Fruit fly (Drosophila melanogaster) whole organism, embryonic: Measurements from ENCODE around the gene CG17819.

Experiments used
- CG10147 ChIP-seq: fragments of 200-800 bp; sonication (Bioruptor generic); optimal IDR thresholded peaks from 2 replicates; lab custom pipeline; 2019; ENCODE audit warnings: missing biosample characterization, mild to moderate bottlenecking, missing genetic modification characterization, moderate library complexity
- CG10959 ChIP-seq: fragments of 200-800 bp; sonication (Bioruptor generic); IDR thresholded peaks from 2 replicates; pipeline ENCODE4 v1.3.6; 2022; ENCODE audit warnings: missing biosample characterization, missing genetic modification characterization
- CG10979 ChIP-seq: fragments of 200-800 bp; sonication (Bioruptor generic); optimal IDR thresholded peaks from 2 replicates; lab custom pipeline; 2018; ENCODE audit warnings: missing biosample characterization, mild to moderate bottlenecking, missing genetic modification characterization, moderate library complexity
- CG12104 ChIP-seq: fragments of 200-800 bp; sonication (Bioruptor generic); optimal IDR thresholded peaks from 3 replicates; lab custom pipeline; 2016; ENCODE audit warnings: missing biosample characterization, missing genetic modification characterization
- CG12769 ChIP-seq: fragments of 200-800 bp; sonication (Bioruptor generic); optimal IDR thresholded peaks from 2 replicates; lab custom pipeline; 2019; ENCODE audit warnings: missing biosample characterization, mild to moderate bottlenecking, missing genetic modification characterization, moderate library complexity
- CG14965 ChIP-seq: fragments of 200-800 bp; sonication (Bioruptor generic); optimal IDR thresholded peaks from 2 replicates; lab custom pipeline; 2016; ENCODE audit warnings: missing biosample characterization, missing genetic modification characterization, borderline replicate concordance
- CG15269 ChIP-seq: fragments of 200-800 bp; sonication (Bioruptor generic); optimal IDR thresholded peaks from 2 replicates; lab custom pipeline; 2018; ENCODE audit warnings: missing biosample characterization, mild to moderate bottlenecking, missing genetic modification characterization, moderate library complexity
- CG15479 ChIP-seq: fragments of 200-800 bp; sonication (Bioruptor generic); optimal IDR thresholded peaks from 3 replicates; lab custom pipeline; 2019; ENCODE audit warnings: missing biosample characterization, mild to moderate bottlenecking, missing genetic modification characterization, moderate library complexity
- CG18011 ChIP-seq: fragments of 200-800 bp; sonication (Bioruptor generic); optimal IDR thresholded peaks from 2 replicates; lab custom pipeline; 2017; ENCODE audit warnings: missing biosample characterization, missing genetic modification characterization, mild to moderate bottlenecking, moderate library complexity, missing genotype
- CG2129 ChIP-seq: fragments of 200-800 bp; sonication (Bioruptor generic); IDR thresholded peaks from 2 replicates; pipeline ENCODE4 v1.3.6; 2022; ENCODE audit warnings: missing biosample characterization, missing genetic modification characterization; ENCODE audit not compliant: partially characterized antibody
- CG32772 ChIP-seq: fragments of 200-800 bp; sonication (Bioruptor generic); IDR thresholded peaks from 2 replicates; pipeline ENCODE4 v1.3.6; 2022; ENCODE audit warnings: missing biosample characterization, missing genetic modification characterization
- CG7556 ChIP-seq: fragments of 200-800 bp; sonication (Bioruptor generic); optimal IDR thresholded peaks from 2 replicates; lab custom pipeline; 2017; ENCODE audit warnings: missing biosample characterization, mild to moderate bottlenecking, missing genetic modification characterization
- CG7839 ChIP-seq: fragments of 200-800 bp; sonication (Bioruptor generic); optimal IDR thresholded peaks from 3 replicates; lab custom pipeline; 2018; ENCODE audit warnings: missing biosample characterization, mild to moderate bottlenecking, missing genetic modification characterization, moderate library complexity
- CG9727 ChIP-seq: fragments of 200-800 bp; sonication (Bioruptor generic); optimal IDR thresholded peaks from 3 replicates; lab custom pipeline; 2017; ENCODE audit warnings: missing biosample characterization, mild to moderate bottlenecking, missing genetic modification characterization
- CoRest ChIP-seq: fragments of 200-800 bp; sonication (Bioruptor generic); optimal IDR thresholded peaks from 3 replicates; lab custom pipeline; 2018; ENCODE audit warnings: missing biosample characterization, mild to moderate bottlenecking, missing genetic modification characterization, moderate library complexity
- D19B ChIP-seq: fragments of 200-800 bp; sonication (Bioruptor generic); optimal IDR thresholded peaks from 2 replicates; lab custom pipeline; 2017; ENCODE audit warnings: missing biosample characterization, mild to moderate bottlenecking, missing genetic modification characterization
- Ets65A ChIP-seq: fragments of 200-800 bp; sonication (Bioruptor generic); peaks from one replicate; lab custom pipeline; 2016; ENCODE audit warnings: missing biosample characterization, missing genetic modification characterization
- HLH4C ChIP-seq: fragments of 200-800 bp; sonication (Bioruptor generic); IDR thresholded peaks from 3 replicates; pipeline ENCODE4 v1.3.6; 2022; ENCODE audit warnings: missing biosample characterization, missing genetic modification characterization; ENCODE audit not compliant: partially characterized antibody
- Hr39 ChIP-seq: fragments of >200 bp; optimal IDR thresholded peaks from 2 replicates; lab custom pipeline; 2017
- Lhr ChIP-seq: fragments of 200-800 bp; sonication (Bioruptor generic); optimal IDR thresholded peaks from 3 replicates; lab custom pipeline; 2017; ENCODE audit warnings: mild to moderate bottlenecking, missing biosample characterization, missing genetic modification reagents, missing genetic modification characterization
- Med ChIP-seq: fragments of 200-800 bp; sonication (Bioruptor generic); peaks from one replicate; lab custom pipeline; 2016; ENCODE audit warnings: missing biosample characterization, missing genetic modification characterization, mild to moderate bottlenecking, inconsistent platforms, moderate library complexity
- Ptx1 ChIP-seq: fragments of 200-800 bp; sonication (Bioruptor generic); IDR thresholded peaks from 2 replicates; pipeline ENCODE4 v1.3.6; 2022; ENCODE audit warnings: missing biosample characterization, missing genetic modification characterization
- Sin3A ChIP-seq: fragments of >200 bp; optimal IDR thresholded peaks from 2 replicates; lab custom pipeline; 2018
- Xbp1 ChIP-seq: fragments of 200-800 bp; sonication (Bioruptor generic); optimal IDR thresholded peaks from 3 replicates; lab custom pipeline; 2016; ENCODE audit warnings: missing biosample characterization, mild to moderate bottlenecking, missing genetic modification characterization
- Xrp1 ChIP-seq: fragments of 200-800 bp; sonication (Bioruptor generic); IDR thresholded peaks from 2 replicates; pipeline ENCODE4 v1.3.6; 2022; ENCODE audit warnings: missing biosample characterization, missing genetic modification characterization
- bcd ChIP-seq: fragments of 200-800 bp; sonication (Bioruptor generic); optimal IDR thresholded peaks from 2 replicates; lab custom pipeline; 2017; ENCODE audit warnings: missing biosample characterization, mild to moderate bottlenecking, missing genetic modification characterization
- crol ChIP-seq: fragments of 200-800 bp; sonication (Bioruptor generic); IDR thresholded peaks from 2 replicates; pipeline ENCODE4 v1.3.6; 2022; ENCODE audit warnings: missing biosample characterization, missing genetic modification characterization
- dmrt11E ChIP-seq: fragments of 200-800 bp; sonication (Bioruptor generic); optimal IDR thresholded peaks from 3 replicates; lab custom pipeline; 2018; ENCODE audit warnings: missing biosample characterization, mild to moderate bottlenecking, missing genetic modification characterization, moderate library complexity
- esg ChIP-seq: fragments of 200-800 bp; sonication (Bioruptor generic); conservative IDR thresholded peaks from 2 replicates; pipeline ENCODE4 v1.3.6; 2022; ENCODE audit warnings: missing biosample characterization, missing genetic modification characterization
- gem ChIP-seq: fragments of 200-800 bp; sonication (Bioruptor generic); optimal IDR thresholded peaks from 2 replicates; lab custom pipeline; 2019; ENCODE audit warnings: missing biosample characterization, mild to moderate bottlenecking, missing genetic modification characterization, moderate library complexity
- gsb-n ChIP-seq: fragments of 200-800 bp; sonication (Bioruptor generic); optimal IDR thresholded peaks from 3 replicates; lab custom pipeline; 2018; ENCODE audit warnings: missing biosample characterization, mild to moderate bottlenecking, missing genetic modification characterization
- klu ChIP-seq: fragments of 200-800 bp; sonication (Bioruptor generic); IDR thresholded peaks from 2 replicates; pipeline ENCODE4 v1.3.6; 2022; ENCODE audit warnings: missing biosample characterization, missing genetic modification characterization
- lab ChIP-seq: fragments of 200-800 bp; sonication (Bioruptor generic); optimal IDR thresholded peaks from 3 replicates; lab custom pipeline; 2017; ENCODE audit warnings: missing biosample characterization, missing genetic modification characterization, mild to moderate bottlenecking, moderate library complexity, missing genetic modification reagents
- mld ChIP-seq: fragments of 200-800 bp; sonication (Bioruptor generic); IDR thresholded peaks from 3 replicates; pipeline ENCODE4 v1.3.6; 2022; ENCODE audit warnings: missing biosample characterization, missing genetic modification characterization; ENCODE audit not compliant: partially characterized antibody
- nerfin-1 ChIP-seq: fragments of 200-800 bp; sonication (Bioruptor generic); optimal IDR thresholded peaks from 3 replicates; lab custom pipeline; 2019; ENCODE audit warnings: missing biosample characterization, mild to moderate bottlenecking, missing genetic modification characterization, moderate library complexity
- nom ChIP-seq: fragments of 200-800 bp; sonication (Bioruptor generic); optimal IDR thresholded peaks from 2 replicates; lab custom pipeline; 2017; ENCODE audit warnings: missing biosample characterization, missing genetic modification characterization, mild to moderate bottlenecking, moderate library complexity, missing genetic modification reagents
- phol ChIP-seq: fragments of 200-800 bp; sonication (Bioruptor generic); optimal IDR thresholded peaks from 3 replicates; lab custom pipeline; 2018; ENCODE audit warnings: missing biosample characterization, mild to moderate bottlenecking, missing genetic modification characterization, moderate library complexity
- row ChIP-seq: fragments of 200-800 bp; sonication (Bioruptor generic); IDR thresholded peaks from 3 replicates; pipeline ENCODE4 v1.3.6; 2022; ENCODE audit warnings: missing biosample characterization, missing genetic modification characterization
- salm ChIP-seq: fragments of 200-800 bp; sonication (Bioruptor generic); optimal IDR thresholded peaks from 2 replicates; lab custom pipeline; 2018; ENCODE audit warnings: missing biosample characterization, mild to moderate bottlenecking, missing genetic modification characterization
- sens ChIP-seq: fragments of 200-800 bp; sonication (Bioruptor generic); peaks from one replicate; lab custom pipeline; 2016; ENCODE audit warnings: missing biosample characterization, missing genetic modification characterization
- sqz ChIP-seq: fragments of 200-800 bp; sonication (Bioruptor generic); optimal IDR thresholded peaks from 3 replicates; lab custom pipeline; 2018; ENCODE audit warnings: missing biosample characterization, mild to moderate bottlenecking, missing genetic modification characterization
- ssp ChIP-seq: fragments of 200-800 bp; sonication (Bioruptor generic); IDR thresholded peaks from 2 replicates; pipeline ENCODE4 v1.3.6; 2022; ENCODE audit warnings: missing biosample characterization, missing genetic modification characterization
- tio ChIP-seq: fragments of 200-800 bp; sonication (Bioruptor generic); optimal IDR thresholded peaks from 2 replicates; lab custom pipeline; 2017; ENCODE audit warnings: missing biosample characterization, missing genetic modification characterization, inconsistent platforms
- vvl ChIP-seq: fragments of 200-800 bp; sonication (Bioruptor generic); IDR thresholded peaks from 2 replicates; pipeline ENCODE4 v1.3.6; 2022; ENCODE audit warnings: missing biosample characterization, missing genetic modification characterization

The CG17819 gene

dm6 chr3R:21846559-21846958 is 38.8 kb downstream of the CG17819 start, which contains the start of gene Gr93d:
TSS of gene Gr93d (minus strand) at chr3R:21846659.
- no peak for TF ChIP-seq CG10959 (GFP tag; lab: Robert Waterston, UW)
- no peak for TF ChIP-seq Ptx1 (GFP tag; lab: Robert Waterston, UW)
- TF ChIP-seq CG15479 (GFP tag; lab: Kevin White, UChicago), result no peak
- no peak for TF ChIP-seq CG15269 (tag; lab: Kevin White, UChicago)
- no peak for TF ChIP-seq Med (GFP tag; lab: Kevin White, UChicago)

dm6 chr3R:21845165-21845564 is 40.2 kb downstream of the CG17819 start, which contains the start of gene Gr93c:
TSS of gene Gr93c (minus strand) at chr3R:21845265.
- TF ChIP-seq ssp, result no peak
- TF ChIP-seq CoRest (tag; lab: Kevin White, UChicago), result no peak
- no peak for TF ChIP-seq Sin3A (lab: Kevin White, UChicago)
- no peak for TF ChIP-seq CG10979 (tag; lab: Kevin White, UChicago)
- no peak for TF ChIP-seq Med (GFP tag; lab: Kevin White, UChicago)
- TF ChIP-seq Hr39 (lab: Kevin White, UChicago), result no peak

dm6 chr3R:21843665-21844064 is 41.7 kb downstream of the CG17819 start, which contains the start of gene Gr93b:
TSS of gene Gr93b (minus strand) at chr3R:21843765.
- TF ChIP-seq CG14965 (GFP tag; lab: Kevin White, UChicago) (no peak), CG12769 (tag; lab: Kevin White, UChicago) (no peak), dmrt11E (tag; lab: Kevin White, UChicago) (no peak), lab (no peak), Xbp1 (GFP tag; lab: Kevin White, UChicago) (no peak), nerfin-1 (no peak), CG12104 (GFP tag; lab: Kevin White, UChicago) (no peak), tio (GFP tag; lab: Kevin White, UChicago) (no peak), CG7556 (GFP tag; lab: Kevin White, UChicago) (no peak), gsb-n (tag; lab: Kevin White, UChicago) (no peak), esg (GFP tag; lab: Robert Waterston, UW) (no peak), CG10147 (GFP tag; lab: Kevin White, UChicago) (no peak), CG18011 (GFP tag; lab: Kevin White, UChicago) (no peak)

- TF ChIP-seq phol (tag; lab: Kevin White, UChicago) (peak; percentile 1), dmrt11E (tag; lab: Kevin White, UChicago) (peak; percentile 31), HLH4C (no peak), Xrp1 (peak; percentile 23; the same call in 1 of the 2 replicates), CG7839 (tag; lab: Kevin White, UChicago) (no peak), CG2129 (GFP tag; lab: Robert Waterston, UW) (no peak), crol (GFP tag; lab: Robert Waterston, UW) (peak; percentile 86), gem (tag; lab: Kevin White, UChicago) (peak; percentile 14), sqz (GFP tag; lab: Kevin White, UChicago) (peak; percentile 47), mld (no peak), Ets65A (GFP tag; lab: Kevin White, UChicago) (peak; percentile 23), nom (GFP tag; lab: Kevin White, UChicago) (peak; percentile 60), D19B (GFP tag; lab: Kevin White, UChicago) (peak; percentile 35), vvl (GFP tag; lab: Robert Waterston, UW) (peak; percentile 86), bcd (GFP tag; lab: Kevin White, UChicago) (no peak), salm (tag; lab: Kevin White, UChicago) (no peak), sens (GFP tag; lab: Kevin White, UChicago) (peak; percentile 52), klu (no peak), Lhr (no peak), CG32772 (GFP tag; lab: Robert Waterston, UW) (0 out of 2 replicates have a peak, but pooled peaks have one; percentile 32), CG9727 (GFP tag; lab: Kevin White, UChicago) (no peak), row (GFP tag; lab: Robert Waterston, UW) (peak; percentile 18; the same call in 1 of the 3 replicates)
These were observed 43.6 kb downstream of the CG17819 start for dm6 chr3R:21841474-21842376.
